Fruit fly (Drosophila melanogaster) whole organism, embryonic: ENCODE results near the gene CG43678.
A peak's percentile ranks its signal among the peaks of the same experiment; 100 is the strongest.

Source experiments
- Abd-B ChIP-seq: fragments of 200-800 bp; sonication (Bioruptor generic); optimal IDR thresholded peaks from 2 replicates; lab custom pipeline; 2018; ENCODE audit warnings: missing biosample characterization, mild to moderate bottlenecking, missing genetic modification characterization, moderate library complexity
- Atf-2 ChIP-seq: fragments of 200-800 bp; sonication (Bioruptor generic); optimal IDR thresholded peaks from 2 replicates; lab custom pipeline; 2016; ENCODE audit warnings: missing biosample characterization, missing genetic modification characterization
- Bteb2 ChIP-seq: fragments of 200-800 bp; sonication (Bioruptor generic); optimal IDR thresholded peaks from 2 replicates; lab custom pipeline; 2016; ENCODE audit warnings: missing biosample characterization, missing genetic modification characterization
- CG10543 ChIP-seq: fragments of 200-800 bp; sonication (Bioruptor generic); optimal IDR thresholded peaks from 3 replicates; lab custom pipeline; 2017; ENCODE audit warnings: missing biosample characterization, mild to moderate bottlenecking, missing genetic modification characterization, moderate library complexity
- CG10959 ChIP-seq: fragments of 200-800 bp; sonication (Bioruptor generic); IDR thresholded peaks from 2 replicates; pipeline ENCODE4 v1.3.6; 2022; ENCODE audit warnings: missing biosample characterization, missing genetic modification characterization
- CG12299 ChIP-seq: fragments of 200-800 bp; sonication (Bioruptor generic); optimal IDR thresholded peaks from 2 replicates; lab custom pipeline; 2018; ENCODE audit warnings: missing biosample characterization, mild to moderate bottlenecking, missing genetic modification characterization
- CG12391 ChIP-seq: fragments of 200-800 bp; sonication (Bioruptor generic); optimal IDR thresholded peaks from 3 replicates; lab custom pipeline; 2018; ENCODE audit warnings: missing biosample characterization, mild to moderate bottlenecking, missing genetic modification characterization, moderate library complexity
- CG12769 ChIP-seq: fragments of 200-800 bp; sonication (Bioruptor generic); optimal IDR thresholded peaks from 2 replicates; lab custom pipeline; 2019; ENCODE audit warnings: missing biosample characterization, mild to moderate bottlenecking, missing genetic modification characterization, moderate library complexity
- CG12942 ChIP-seq: fragments of 200-800 bp; sonication (Bioruptor generic); optimal IDR thresholded peaks from 3 replicates; lab custom pipeline; 2016; ENCODE audit warnings: missing biosample characterization, missing genetic modification characterization
- CG13123 ChIP-seq: fragments of 200-800 bp; sonication (Bioruptor generic); optimal IDR thresholded peaks from 2 replicates; lab custom pipeline; 2016; ENCODE audit warnings: missing biosample characterization, missing genetic modification characterization
- CG13287 ChIP-seq: fragments of 200-800 bp; sonication (Bioruptor generic); IDR thresholded peaks from 2 replicates; pipeline ENCODE4 v1.3.6; 2022; ENCODE audit warnings: missing biosample characterization, missing genetic modification characterization; ENCODE audit not compliant: partially characterized antibody
- CG15601 ChIP-seq: fragments of 200-800 bp; sonication (Bioruptor generic); optimal IDR thresholded peaks from 3 replicates; lab custom pipeline; 2019; ENCODE audit warnings: missing biosample characterization, mild to moderate bottlenecking, missing genetic modification characterization, moderate library complexity
- CG2120 ChIP-seq: fragments of 200-800 bp; sonication (Bioruptor generic); optimal IDR thresholded peaks from 3 replicates; lab custom pipeline; 2016; ENCODE audit warnings: missing biosample characterization, missing genetic modification characterization
- CG31365 ChIP-seq: fragments of 200-800 bp; sonication (Bioruptor generic); optimal IDR thresholded peaks from 2 replicates; lab custom pipeline; 2018; ENCODE audit warnings: missing biosample characterization, mild to moderate bottlenecking, missing genetic modification characterization
- CG34376 ChIP-seq: fragments of 200-800 bp; sonication (Bioruptor generic); optimal IDR thresholded peaks from 2 replicates; lab custom pipeline; 2018; ENCODE audit warnings: missing biosample characterization, mild to moderate bottlenecking, missing genetic modification characterization
- CG4424 ChIP-seq: fragments of 200-800 bp; sonication (Bioruptor generic); optimal IDR thresholded peaks from 3 replicates; lab custom pipeline; 2016; ENCODE audit warnings: missing biosample characterization, missing genetic modification characterization
- CG8765 ChIP-seq: fragments of 200-800 bp; sonication (Bioruptor generic); IDR thresholded peaks from 2 replicates; pipeline ENCODE4 v1.3.6; 2022; ENCODE audit warnings: missing biosample characterization, missing genetic modification characterization
- CkIIα-i1 ChIP-seq: fragments of 200-800 bp; sonication (Bioruptor generic); IDR thresholded peaks from 2 replicates; pipeline ENCODE4 v1.3.6; 2022; ENCODE audit warnings: missing biosample characterization, missing genetic modification characterization
- H2.0 ChIP-seq: fragments of 200-800 bp; sonication (Bioruptor generic); IDR thresholded peaks from 2 replicates; pipeline ENCODE4 v1.3.6; 2022; ENCODE audit warnings: missing biosample characterization, missing genetic modification characterization
- Hey ChIP-seq: fragments of 200-800 bp; sonication (Bioruptor generic); optimal IDR thresholded peaks from 3 replicates; lab custom pipeline; 2018; ENCODE audit warnings: missing biosample characterization, mild to moderate bottlenecking, missing genetic modification characterization
- Pdp1 ChIP-seq, 2 experiments: fragments of 200-800 bp; sonication (Bioruptor generic); optimal IDR thresholded peaks; 3 replicates each; lab custom pipeline; 2016; ENCODE audit warnings: missing biosample characterization in 2 of 2, missing genetic modification characterization in 2 of 2, mild to moderate bottlenecking in 1 of 2, moderate library complexity in 1 of 2
- Usf ChIP-seq: fragments of 200-800 bp; sonication (Bioruptor generic); optimal IDR thresholded peaks from 2 replicates; lab custom pipeline; 2017; ENCODE audit warnings: missing genotype, missing biosample characterization, missing genetic modification characterization
- abd-A ChIP-seq: fragments of 200-800 bp; sonication (Bioruptor generic); optimal IDR thresholded peaks from 3 replicates; lab custom pipeline; 2019; ENCODE audit warnings: missing biosample characterization, mild to moderate bottlenecking, missing genetic modification characterization, moderate library complexity
- bbx ChIP-seq: fragments of 200-800 bp; sonication (Bioruptor generic); IDR thresholded peaks from 2 replicates; pipeline ENCODE4 v1.3.6; 2022; ENCODE audit warnings: missing biosample characterization, missing genetic modification characterization; ENCODE audit not compliant: partially characterized antibody
- chinmo ChIP-seq: fragments of 200-800 bp; sonication (Bioruptor generic); IDR thresholded peaks from 4 replicates; pipeline ENCODE4 v1.3.6; 2022; ENCODE audit warnings: missing biosample characterization, missing genetic modification characterization; ENCODE audit not compliant: partially characterized antibody
- dimm ChIP-seq: fragments of 200-800 bp; sonication (Bioruptor generic); IDR thresholded peaks from 2 replicates; pipeline ENCODE4 v1.3.6; 2022; ENCODE audit warnings: missing biosample characterization, missing genetic modification characterization
- dmrt99B ChIP-seq: fragments of 200-800 bp; sonication (Bioruptor generic); optimal IDR thresholded peaks from 2 replicates; lab custom pipeline; 2018; ENCODE audit warnings: missing biosample characterization, mild to moderate bottlenecking, missing genetic modification characterization, moderate library complexity
- dpn ChIP-seq, 2 experiments: fragments of 200-800 bp; sonication (Bioruptor generic); optimal IDR thresholded peaks; 3 replicates each; lab custom pipeline; 2016; ENCODE audit warnings: missing biosample characterization in 2 of 2, missing genetic modification characterization in 2 of 2
- eve ChIP-seq, 2 experiments: fragments of >200 bp; optimal IDR thresholded peaks; 2 replicates each; lab custom pipeline; 2017; ENCODE audit warnings: missing biosample characterization in 2 of 2, missing genetic modification characterization in 2 of 2
- fd3F ChIP-seq: fragments of 200-800 bp; sonication (Bioruptor generic); optimal IDR thresholded peaks from 2 replicates; lab custom pipeline; 2018; ENCODE audit warnings: missing biosample characterization, mild to moderate bottlenecking, missing genetic modification characterization, moderate library complexity
- ftz-f1 ChIP-seq: fragments of 200-800 bp; sonication (Bioruptor generic); optimal IDR thresholded peaks from 2 replicates; lab custom pipeline; 2016; ENCODE audit warnings: missing biosample characterization, missing genetic modification characterization
- grn ChIP-seq: fragments of 200-800 bp; sonication (Bioruptor generic); optimal IDR thresholded peaks from 3 replicates; lab custom pipeline; 2017; ENCODE audit warnings: missing biosample characterization, missing genetic modification characterization
- gsb ChIP-seq: fragments of 200-800 bp; sonication (Bioruptor generic); IDR thresholded peaks from 2 replicates; pipeline ENCODE4 v1.3.6; 2022; ENCODE audit warnings: missing biosample characterization, missing genetic modification characterization
- hb ChIP-seq: fragments of 200-800 bp; sonication (Bioruptor generic); IDR thresholded peaks from 3 replicates; pipeline ENCODE4 v1.3.6; 2022; ENCODE audit warnings: missing biosample characterization, missing genetic modification characterization; ENCODE audit not compliant: partially characterized antibody
- her ChIP-seq: fragments of 200-800 bp; sonication (Bioruptor generic); optimal IDR thresholded peaks from 2 replicates; lab custom pipeline; 2016; ENCODE audit warnings: missing biosample characterization, missing genetic modification characterization
- hkb ChIP-seq, 2 experiments: fragments of 200-800 bp in 1 of 2; fragments of >200 bp in 1 of 2; sonication (Bioruptor generic) in 1 of 2; IDR thresholded peaks in 1 of 2; optimal IDR thresholded peaks in 1 of 2; 2 replicates each; pipeline versions ENCODE4 v1.3.6 to Lab custom; 2017 to 2022; ENCODE audit warnings: missing biosample characterization in 1 of 2, missing genetic modification characterization in 1 of 2
- kah ChIP-seq: fragments of 200-800 bp; sonication (Bioruptor generic); optimal IDR thresholded peaks from 2 replicates; lab custom pipeline; 2018; ENCODE audit warnings: missing biosample characterization, mild to moderate bottlenecking, missing genetic modification characterization
- lmd ChIP-seq: fragments of 200-800 bp; sonication (Bioruptor generic); IDR thresholded peaks from 2 replicates; pipeline ENCODE4 v1.3.6; 2022; ENCODE audit warnings: missing biosample characterization, missing genetic modification characterization
- nau ChIP-seq: fragments of 200-800 bp; sonication (Bioruptor generic); optimal IDR thresholded peaks from 3 replicates; lab custom pipeline; 2017; ENCODE audit warnings: missing biosample characterization, mild to moderate bottlenecking, missing genetic modification characterization, missing genetic modification reagents
- org-1 ChIP-seq: fragments of 200-800 bp; sonication (Bioruptor generic); optimal IDR thresholded peaks from 2 replicates; lab custom pipeline; 2017; ENCODE audit warnings: missing biosample characterization, missing genetic modification characterization
- pnt ChIP-seq: fragments of 200-800 bp; sonication (Bioruptor generic); optimal IDR thresholded peaks from 3 replicates; lab custom pipeline; 2016; ENCODE audit warnings: missing biosample characterization, missing genetic modification characterization
- sd ChIP-seq: fragments of 200-800 bp; sonication (Bioruptor generic); optimal IDR thresholded peaks from 3 replicates; lab custom pipeline; 2018; ENCODE audit warnings: missing biosample characterization, mild to moderate bottlenecking, missing genetic modification characterization, moderate library complexity
- sens ChIP-seq: fragments of 200-800 bp; sonication (Bioruptor generic); peaks from one replicate; lab custom pipeline; 2016; ENCODE audit warnings: missing biosample characterization, missing genetic modification characterization
- sug ChIP-seq: fragments of 200-800 bp; optimal IDR thresholded peaks from 2 replicates; lab custom pipeline; 2019; ENCODE audit warnings: missing biosample characterization, mild to moderate bottlenecking, missing genetic modification characterization, moderate library complexity
- unpg ChIP-seq: fragments of 200-800 bp; sonication (Bioruptor generic); optimal IDR thresholded peaks from 3 replicates; lab custom pipeline; 2018; ENCODE audit warnings: missing biosample characterization, mild to moderate bottlenecking, missing genetic modification characterization, moderate library complexity
- yki ChIP-seq: fragments of >200 bp; optimal IDR thresholded peaks from 3 replicates; lab custom pipeline; 2018

CG43678 gene

dm6 chr3L:15079278-15079677, 30.0 kb upstream of the CG43678 start (continued):
- TF ChIP-seq H2.0 (GFP tag; lab: Robert Waterston, UW) (no peak), Atf-2 (GFP tag; lab: Kevin White, UChicago) (no peak), lmd (GFP tag; lab: Robert Waterston, UW) (no peak), CG12391 (no peak), CG13287 (GFP tag; lab: Robert Waterston, UW) (peak; percentile 43; the same call in 1 of the 2 replicates), Hey (tag; lab: Kevin White, UChicago) (no peak), sug (tag; lab: Kevin White, UChicago) (peak; percentile 9), kah (GFP tag; lab: Kevin White, UChicago) (no peak), Abd-B (GFP tag; lab: Kevin White, UChicago) (no peak), CG12299 (tag; lab: Kevin White, UChicago) (no peak), hkb (optimal IDR thresholded peaks at IDR 0.05; lab: Kevin White, UChicago) (no peak), hkb (GFP tag; IDR thresholded peaks at IDR 0.05; lab: Robert Waterston, UW) (peak; percentile 33; the same call in 1 of the 2 replicates), CG12942 (GFP tag; lab: Kevin White, UChicago) (no peak), gsb (GFP tag; lab: Robert Waterston, UW) (no peak), bbx (GFP tag; lab: Robert Waterston, UW) (peak; percentile 42), CG31365 (peak; percentile 97), yki (peak; percentile 56)

dm6 chr3L:15078347-15078746, 29.1 kb upstream of the CG43678 start, which contains the start of gene Or71a:
Gene Or71a (minus strand): TSS chr3L:15078447.
- TF ChIP-seq dpn (GFP tag; optimal IDR thresholded peaks at IDR 0.05; lab: Kevin White, UChicago) (no peak), sug (tag; lab: Kevin White, UChicago) (no peak), CG34376 (GFP tag; lab: Kevin White, UChicago) (no peak), dmrt99B (no peak), her (GFP tag; lab: Kevin White, UChicago) (no peak), CkIIα-i1 (GFP tag; lab: Robert Waterston, UW) (no peak), CG8765 (GFP tag; lab: Robert Waterston, UW) (no peak), pnt (GFP tag; lab: Kevin White, UChicago) (no peak), Bteb2 (GFP tag; lab: Kevin White, UChicago) (no peak), CG2120 (GFP tag; lab: Kevin White, UChicago) (no peak)

DNA sequence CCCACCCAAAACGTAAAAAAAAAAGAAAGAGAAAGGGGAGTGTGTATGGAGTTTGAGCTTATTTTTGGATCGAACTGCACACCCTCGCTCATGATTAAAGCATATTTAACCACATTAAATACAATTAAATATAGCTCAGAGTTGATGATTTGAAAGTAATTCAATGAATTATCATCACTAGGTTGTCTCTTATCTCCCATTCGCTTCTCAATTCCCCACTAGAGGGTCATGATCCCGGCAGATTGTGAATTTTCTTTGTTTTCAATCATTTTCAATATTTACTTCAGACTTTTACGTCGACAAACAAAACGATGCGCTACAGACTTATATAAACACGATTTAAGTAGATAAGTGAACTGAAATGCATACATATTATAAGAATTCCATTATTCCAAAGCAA, 27.1 kb upstream of the CG43678 start:
- no peak for TF ChIP-seq CG4424
- TF ChIP-seq Pdp1 (GFP tag; optimal IDR thresholded peaks at IDR 0.05; lab: Kevin White, UChicago), result peak in 1 of 2 experiments; percentile 19
- TF ChIP-seq fd3F, result no peak

DNA sequence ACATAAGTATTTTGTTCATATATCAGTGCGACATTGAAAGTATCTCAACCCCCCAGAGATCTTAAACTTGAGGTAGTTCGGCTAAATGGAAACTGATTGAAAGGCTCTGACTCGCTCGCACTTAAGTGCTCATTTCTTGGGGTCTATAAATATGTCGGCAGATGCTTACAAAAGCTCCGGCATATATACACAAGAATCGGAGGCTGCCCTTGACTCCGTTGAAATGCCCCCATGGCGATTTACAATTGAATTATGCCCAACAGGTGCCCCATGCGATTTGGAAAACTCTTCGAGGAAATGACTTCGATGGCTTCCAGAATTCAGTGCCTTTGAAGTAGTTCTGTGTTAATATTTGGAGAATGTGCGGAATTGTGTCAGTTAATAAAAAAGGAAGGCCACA, 24.4 kb upstream of the CG43678 start:
- TF ChIP-seq grn (GFP tag; lab: Kevin White, UChicago) (no peak), dimm (GFP tag; lab: Robert Waterston, UW) (no peak), CG10959 (no peak), CG15601 (tag; lab: Kevin White, UChicago) (peak; percentile 64), abd-A (tag; lab: Kevin White, UChicago) (peak; percentile 88), chinmo (GFP tag; lab: Robert Waterston, UW) (0 out of 4 replicates have a peak, but pooled peaks have one; percentile 57), kah (GFP tag; lab: Kevin White, UChicago) (peak; percentile 83), eve (GFP tag; optimal IDR thresholded peaks at IDR 0.05; lab: Kevin White, UChicago) (no peak), CG10543 (peak; percentile 41), sd (tag; lab: Kevin White, UChicago) (peak; percentile 97), Usf (GFP tag; lab: Kevin White, UChicago) (no peak), unpg (no peak), ftz-f1 (GFP tag; lab: Kevin White, UChicago) (peak; percentile 70), CG12769 (peak; percentile 64), hb (GFP tag; lab: Robert Waterston, UW) (no peak), CG13123 (GFP tag; lab: Kevin White, UChicago) (no peak), org-1 (peak; percentile 2), sens (GFP tag; lab: Kevin White, UChicago) (peak; percentile 30), nau (GFP tag; lab: Kevin White, UChicago) (peak; percentile 94), sug (tag; lab: Kevin White, UChicago) (peak; percentile 44)
